Fruit fly (Drosophila melanogaster) whole organism, pupa: ENCODE results near the gene CG8372.

ENCODE experiments used
- CG12605 ChIP-seq: fragments of 200-800 bp; sonication (Bioruptor generic); IDR thresholded peaks from 2 replicates; pipeline ENCODE4 v1.3.6; 2022; ENCODE audit warnings: missing biosample characterization, missing genetic modification characterization
- CG13204 ChIP-seq: fragments of 200-800 bp; sonication (Bioruptor generic); optimal IDR thresholded peaks from 2 replicates; lab custom pipeline; 2018; ENCODE audit warnings: missing biosample characterization, mild to moderate bottlenecking, missing genetic modification characterization, moderate library complexity
- CG14655 ChIP-seq: fragments of 200-800 bp; sonication (Bioruptor generic); optimal IDR thresholded peaks from 3 replicates; lab custom pipeline; 2017; ENCODE audit warnings: mild to moderate bottlenecking, missing biosample characterization, missing genetic modification reagents, missing genetic modification characterization
- CG15710 ChIP-seq: fragments of 200-800 bp; sonication (Bioruptor generic); optimal IDR thresholded peaks from 2 replicates; lab custom pipeline; 2018; ENCODE audit warnings: missing biosample characterization, mild to moderate bottlenecking, missing genetic modification characterization, moderate library complexity
- CG17806 ChIP-seq: fragments of 200-800 bp; sonication (Bioruptor generic); optimal IDR thresholded peaks from 2 replicates; lab custom pipeline; 2018; ENCODE audit warnings: missing biosample characterization, mild to moderate bottlenecking, missing genetic modification characterization, moderate library complexity
- CG34367 ChIP-seq: fragments of 200-800 bp; sonication (Bioruptor generic); optimal IDR thresholded peaks from 2 replicates; lab custom pipeline; 2018; ENCODE audit warnings: missing biosample characterization, mild to moderate bottlenecking, missing genetic modification characterization
- CG4496 ChIP-seq: fragments of 200-800 bp; sonication (Bioruptor generic); IDR thresholded peaks from 3 replicates; pipeline ENCODE4 v1.3.6; 2022; ENCODE audit warnings: missing biosample characterization, missing genetic modification characterization
- CG8159 ChIP-seq: fragments of 200-800 bp; sonication (Bioruptor generic); optimal IDR thresholded peaks from 3 replicates; lab custom pipeline; 2018; ENCODE audit warnings: missing biosample characterization, mild to moderate bottlenecking, missing genetic modification characterization, moderate library complexity
- CG8301 ChIP-seq: fragments of 200-800 bp; sonication (Bioruptor generic); optimal IDR thresholded peaks from 2 replicates; lab custom pipeline; 2018; ENCODE audit warnings: missing biosample characterization, mild to moderate bottlenecking, missing genetic modification characterization
- D1 ChIP-seq: fragments of 200-800 bp; sonication (Bioruptor generic); optimal IDR thresholded peaks from 2 replicates; lab custom pipeline; 2018; ENCODE audit warnings: missing biosample characterization, mild to moderate bottlenecking, missing genetic modification characterization, moderate library complexity
- EcR ChIP-seq: fragments of 200-800 bp; sonication (Bioruptor generic); optimal IDR thresholded peaks from 3 replicates; lab custom pipeline; 2019; ENCODE audit warnings: missing biosample characterization, missing genetic modification characterization, mild to moderate bottlenecking, moderate library complexity, missing genetic modification reagents
- Pif1A ChIP-seq: fragments of 200-800 bp; sonication (Bioruptor generic); optimal IDR thresholded peaks from 3 replicates; lab custom pipeline; 2016; ENCODE audit warnings: missing biosample characterization, missing genetic modification characterization
- Snoo ChIP-seq: fragments of 200-800 bp; sonication (Bioruptor generic); optimal IDR thresholded peaks from 3 replicates; lab custom pipeline; 2017; ENCODE audit warnings: missing biosample characterization, mild to moderate bottlenecking, missing genetic modification characterization, inconsistent platforms
- fd96Ca ChIP-seq: fragments of 200-800 bp; sonication (Bioruptor generic); IDR thresholded peaks from 3 replicates; pipeline ENCODE4 v1.3.6; 2022; ENCODE audit warnings: missing biosample characterization, missing genetic modification characterization

dm6 chr2L:8212666-8213270 lies at the start of gene CG8372, which contains the start of gene CG8360:
- TF ChIP-seq CG8301 (tag; lab: Kevin White, UChicago), result peak; percentile 99
- TF ChIP-seq EcR (GFP tag; lab: Kevin White, UChicago), result peak; percentile 89
- peak; percentile 99 for TF ChIP-seq Snoo (tag; lab: Kevin White, UChicago)
- peak; percentile 99 for TF ChIP-seq CG8159 (tag; lab: Kevin White, UChicago)
- peak; percentile 100 for TF ChIP-seq fd96Ca
- peak; percentile 99 for TF ChIP-seq Pif1A (GFP tag; lab: Kevin White, UChicago)
- TF ChIP-seq CG13204 (GFP tag; lab: Kevin White, UChicago), result no peak
- peak; percentile 99 for TF ChIP-seq CG14655
- TF ChIP-seq CG15710 (tag; lab: Kevin White, UChicago), result peak; percentile 99
- TF ChIP-seq CG4496 (GFP tag; lab: Robert Waterston, UW), result peak; percentile 100
- peak; percentile 98 for TF ChIP-seq CG12605 (GFP tag; lab: Robert Waterston, UW)
- peak; percentile 99 for TF ChIP-seq CG17806 (tag; lab: Kevin White, UChicago)
- peak; percentile 98 for TF ChIP-seq CG34367
- no peak for TF ChIP-seq D1 (tag; lab: Kevin White, UChicago)
